Worm (Caenorhabditis elegans) whole organism, L4 larva: ENCODE measurements around the gene phdh-1.

Source experiments
- F26F4.8 ChIP-seq: fragments of 200-800 bp; sonication (Bioruptor generic); conservative IDR thresholded peaks from 2 replicates; pipeline ENCODE4 v1.3.6; 2022; ENCODE audit warnings: missing genetic modification characterization, missing compliant biosample characterization
- T26A8.4 ChIP-seq: fragments of 200-800 bp; sonication (Bioruptor generic); IDR thresholded peaks from 2 replicates; pipeline ENCODE4 v1.3.6; 2022; ENCODE audit warnings: missing genetic modification characterization, missing compliant biosample characterization
- Y105C5A.15 ChIP-seq: fragments of 200-800 bp; sonication (Bioruptor generic); IDR thresholded peaks from 2 replicates; pipeline ENCODE4 v1.3.6; 2022; ENCODE audit warnings: missing genetic modification characterization, missing compliant biosample characterization
- Y48G9A.11 ChIP-seq: fragments of 200-800 bp; sonication (Bioruptor generic); IDR thresholded peaks from 2 replicates; pipeline ENCODE4 v1.3.6; 2022; ENCODE audit warnings: missing genetic modification reagents, missing genetic modification characterization, missing compliant biosample characterization
- Y5F2A.4 ChIP-seq: fragments of 200-800 bp; sonication (Bioruptor generic); optimal IDR thresholded peaks from 2 replicates; lab custom pipeline; 2018; ENCODE audit warnings: mild to moderate bottlenecking, missing genetic modification characterization, missing compliant biosample characterization
- ZK337.2 ChIP-seq: fragments of 200-800 bp; sonication (Bioruptor generic); IDR thresholded peaks from 2 replicates; pipeline ENCODE4 v1.3.6; 2022; ENCODE audit warnings: missing genetic modification reagents, missing genetic modification characterization, missing compliant biosample characterization
- aha-1 ChIP-seq: fragments of 150-350 bp; peaks from one replicate; lab custom pipeline; 2014; ENCODE audit warnings: missing biosample characterization, missing genetic modification characterization
- attf-4 ChIP-seq: sonication (generic microtip); optimal IDR thresholded peaks from 3 replicates; lab custom pipeline; 2017; ENCODE audit warnings: missing biosample characterization, missing genetic modification characterization
- ceh-28 ChIP-seq: fragments of 150-350 bp; optimal IDR thresholded peaks from 2 replicates; lab custom pipeline; 2014; ENCODE audit warnings: missing biosample characterization, missing genetic modification reagents, missing genetic modification characterization
- ces-1 ChIP-seq: fragments of 150-350 bp; sonication (generic microtip); optimal IDR thresholded peaks from 4 replicates; lab custom pipeline; 2014; ENCODE audit warnings: missing biosample characterization, missing genetic modification reagents, missing genetic modification characterization
- ctbp-1 ChIP-seq: fragments of 200-800 bp; sonication (Bioruptor generic); IDR thresholded peaks from 2 replicates; pipeline ENCODE4 v1.3.6; 2022; ENCODE audit warnings: missing genetic modification reagents, missing genetic modification characterization, missing compliant biosample characterization
- daf-12 ChIP-seq: fragments of 150-350 bp; optimal IDR thresholded peaks from 2 replicates; lab custom pipeline; 2014; ENCODE audit warnings: missing biosample characterization, missing genetic modification reagents, missing genetic modification characterization
- duxl-1 ChIP-seq: sonication (generic microtip); optimal IDR thresholded peaks from 2 replicates; lab custom pipeline; 2016; ENCODE audit warnings: mild to moderate bottlenecking, missing genetic modification characterization, moderate library complexity, missing compliant biosample characterization; ENCODE audit not compliant: poor library complexity
- fos-1 ChIP-seq: fragments of 150-350 bp; optimal IDR thresholded peaks from 2 replicates; lab custom pipeline; 2014; ENCODE audit warnings: missing biosample characterization, missing genetic modification characterization
- gei-8 ChIP-seq: fragments of 200-800 bp; sonication (Bioruptor generic); optimal IDR thresholded peaks from 2 replicates; lab custom pipeline; 2018; ENCODE audit warnings: mild to moderate bottlenecking, missing genetic modification characterization, missing compliant biosample characterization
- hif-1 ChIP-seq, 2 experiments: sonication (generic microtip); optimal IDR thresholded peaks; 2 replicates each; lab custom pipeline; 2016 to 2017; ENCODE audit warnings: missing compliant biosample characterization in 2 of 2, missing genetic modification characterization in 2 of 2, missing genetic modification reagents in 2 of 2, missing genotype in 2 of 2, mild to moderate bottlenecking in 1 of 2
- lin-13 ChIP-seq: fragments of 150-350 bp; optimal IDR thresholded peaks from 2 replicates; lab custom pipeline; 2014; ENCODE audit warnings: missing biosample characterization, missing genetic modification reagents, missing genetic modification characterization
- lin-15B ChIP-seq: fragments of 150-350 bp; sonication (generic microtip); optimal IDR thresholded peaks from 3 replicates; lab custom pipeline; 2014; ENCODE audit warnings: missing biosample characterization, missing genetic modification characterization
- lsy-2 ChIP-seq, 2 experiments: fragments of 150-350 bp in 1 of 2; sonication (generic microtip) in 1 of 2; optimal IDR thresholded peaks; 2 replicates each; lab custom pipeline; 2014 to 2017; ENCODE audit warnings: missing biosample characterization in 2 of 2, missing genetic modification characterization in 2 of 2
- mdt-29 ChIP-seq: fragments of 200-800 bp; sonication (Bioruptor generic); IDR thresholded peaks from 2 replicates; pipeline ENCODE4 v1.3.6; 2022; ENCODE audit warnings: missing genetic modification reagents, missing genetic modification characterization, missing compliant biosample characterization
- mep-1 ChIP-seq: fragments of 150-350 bp; sonication (generic microtip); optimal IDR thresholded peaks from 3 replicates; lab custom pipeline; 2014; ENCODE audit warnings: missing biosample characterization, missing genetic modification characterization
- mes-2 ChIP-seq: sonication (generic microtip); optimal IDR thresholded peaks from 2 replicates; lab custom pipeline; 2016; ENCODE audit warnings: missing genotype, mild to moderate bottlenecking, missing genetic modification characterization, missing compliant biosample characterization; ENCODE audit not compliant: poor library complexity, severe bottlenecking
- mxl-3 ChIP-seq: fragments of 200-800 bp; sonication (Bioruptor generic); optimal IDR thresholded peaks from 2 replicates; lab custom pipeline; 2018; ENCODE audit warnings: mild to moderate bottlenecking, missing genetic modification characterization, missing compliant biosample characterization
- nhr-237 ChIP-seq: sonication (generic microtip); optimal IDR thresholded peaks from 2 replicates; lab custom pipeline; 2017; ENCODE audit warnings: missing biosample characterization, missing genetic modification characterization
- nhr-25 ChIP-seq: sonication (generic microtip); optimal IDR thresholded peaks from 2 replicates; lab custom pipeline; 2017; ENCODE audit warnings: missing genetic modification characterization, mild to moderate bottlenecking, missing compliant biosample characterization, antibody characterized with exemption, moderate library complexity, borderline replicate concordance; ENCODE audit not compliant: insufficient read depth
- nhr-41 ChIP-seq: fragments of 200-800 bp; sonication (Bioruptor generic); IDR thresholded peaks from 2 replicates; pipeline ENCODE4 v1.3.6; 2022; ENCODE audit warnings: missing genetic modification reagents, missing genetic modification characterization, missing compliant biosample characterization
- nhr-42 ChIP-seq: fragments of 200-800 bp; sonication (Bioruptor generic); IDR thresholded peaks from 2 replicates; pipeline ENCODE4 v1.3.6; 2022; ENCODE audit warnings: missing genetic modification characterization, missing compliant biosample characterization
- nhr-77 ChIP-seq: fragments of 150-350 bp; optimal IDR thresholded peaks from 2 replicates; lab custom pipeline; 2014; ENCODE audit warnings: missing biosample characterization, missing genetic modification characterization
- pha-4 ChIP-seq, 2 experiments: fragments of 150-350 bp in 1 of 2; fragments of 200-800 bp in 1 of 2; sonication (Bioruptor generic) in 1 of 2; IDR thresholded peaks in 1 of 2; optimal IDR thresholded peaks in 1 of 2; 2 replicates each; pipeline versions ENCODE4 v1.3.6 to Lab custom; 2014 to 2022; ENCODE audit warnings: missing genetic modification characterization in 2 of 2, missing genetic modification reagents in 2 of 2, missing biosample characterization in 1 of 2, missing compliant biosample characterization in 1 of 2
- php-3 ChIP-seq: fragments of 200-800 bp; sonication (Bioruptor generic); IDR thresholded peaks from 2 replicates; pipeline ENCODE4 v1.3.6; 2022; ENCODE audit warnings: missing genetic modification reagents, missing genetic modification characterization, missing compliant biosample characterization
- pqm-1 ChIP-seq: sonication (generic microtip); optimal IDR thresholded peaks from 2 replicates; lab custom pipeline; 2017; ENCODE audit warnings: missing biosample characterization, missing genetic modification characterization
- saeg-2 ChIP-seq: fragments of 200-800 bp; sonication (Bioruptor generic); IDR thresholded peaks from 2 replicates; pipeline ENCODE4 v1.3.6; 2022; ENCODE audit warnings: missing genetic modification reagents, missing genetic modification characterization, missing compliant biosample characterization
- sdz-12 ChIP-seq: fragments of 200-800 bp; sonication (Bioruptor generic); optimal IDR thresholded peaks from 2 replicates; lab custom pipeline; 2018; ENCODE audit warnings: mild to moderate bottlenecking, missing genetic modification characterization, missing compliant biosample characterization
- set-16 ChIP-seq: fragments of 200-800 bp; sonication (Bioruptor generic); IDR thresholded peaks from 2 replicates; pipeline ENCODE4 v1.3.6; 2022; ENCODE audit warnings: missing genetic modification reagents, missing genetic modification characterization, missing compliant biosample characterization
- snpc-1.2 ChIP-seq: fragments of 200-800 bp; sonication (Bioruptor generic); IDR thresholded peaks from 2 replicates; pipeline ENCODE4 v1.3.6; 2022; ENCODE audit warnings: missing genetic modification reagents, missing genetic modification characterization, missing compliant biosample characterization
- unc-62 ChIP-seq, 3 experiments: fragments of 150-350 bp in 1 of 3; sonication (generic microtip); optimal IDR thresholded peaks in 2 of 3; peaks in 1 of 3; 1 replicate in 1 of 3; 2 replicates in 2 of 3; lab custom pipeline; 2014 to 2017; ENCODE audit warnings: missing biosample characterization in 3 of 3, missing genetic modification characterization in 3 of 3, missing genetic modification reagents in 3 of 3, missing genotype in 1 of 3
- vab-7 ChIP-seq: fragments of 200-800 bp; sonication (Bioruptor generic); IDR thresholded peaks from 2 replicates; pipeline ENCODE4 v1.3.6; 2022; ENCODE audit warnings: missing genetic modification reagents, missing genetic modification characterization, missing compliant biosample characterization
- zag-1 ChIP-seq: fragments of 150-350 bp; optimal IDR thresholded peaks from 2 replicates; lab custom pipeline; 2014; ENCODE audit warnings: missing biosample characterization, missing genetic modification characterization
- zfp-2 ChIP-seq: sonication (generic microtip); optimal IDR thresholded peaks from 2 replicates; lab custom pipeline; 2016; ENCODE audit warnings: mild to moderate bottlenecking, missing genetic modification characterization, missing compliant biosample characterization
- zip-2 ChIP-seq: fragments of 150-350 bp; optimal IDR thresholded peaks from 2 replicates; lab custom pipeline; 2014; ENCODE audit warnings: missing biosample characterization, missing genetic modification characterization

The phdh-1 gene

ce11 chrII:13638576-13638975, 296 bp upstream of the phdh-1 start (continued):
- TF ChIP-seq mep-1 (tag; lab: Kevin White, UChicago) (peak; percentile 54), ceh-28 (tag; lab: Kevin White, UChicago) (peak; percentile 55), F26F4.8 (GFP tag; lab: Robert Waterston, UW) (no peak), lin-13 (GFP tag; lab: Kevin White, UChicago) (peak; percentile 16), lsy-2 (tag; optimal IDR thresholded peaks at IDR 0.05; lab: Kevin White, UChicago) (peak in 1 of 2 experiments; percentile 50), attf-4 (no peak), ces-1 (no peak), lin-15B (tag; lab: Kevin White, UChicago) (no peak), snpc-1.2 (no peak), sdz-12 (no peak), ZK337.2 (GFP tag; lab: Robert Waterston, UW) (no peak), zip-2 (no peak), nhr-237 (tag; lab: Kevin White, UChicago) (no peak), daf-12 (tag; lab: Kevin White, UChicago) (no peak), ctbp-1 (GFP tag; lab: Robert Waterston, UW) (no peak), zfp-2 (tag; lab: Kevin White, UChicago) (no peak), Y48G9A.11 (GFP tag; lab: Robert Waterston, UW) (no peak), fos-1 (no peak), pqm-1 (tag; lab: Kevin White, UChicago) (peak; percentile 2), Y5F2A.4 (no peak), mxl-3 (GFP tag; lab: Kevin White, UChicago) (peak; percentile 53), aha-1 (tag; lab: Kevin White, UChicago) (peak; percentile 100), T26A8.4 (peak; percentile 9; the same call in 1 of the 2 replicates), saeg-2 (GFP tag; lab: Robert Waterston, UW) (no peak), php-3 (GFP tag; lab: Robert Waterston, UW) (0 out of 2 replicates have a peak, but pooled peaks have one; percentile 19), vab-7 (no peak), mdt-29 (GFP tag; lab: Robert Waterston, UW) (no peak), unc-62 (GFP tag; optimal IDR thresholded peaks at IDR 0.05 in 1 of 2; lab: Kevin White, UChicago) (peak in 1 of 2 experiments; percentile 68), unc-62 (tag; optimal IDR thresholded peaks at IDR 0.05; lab: Kevin White, UChicago) (no peak), nhr-42 (GFP tag; lab: Robert Waterston, UW) (peak; percentile 76), gei-8 (no peak)

DNA sequence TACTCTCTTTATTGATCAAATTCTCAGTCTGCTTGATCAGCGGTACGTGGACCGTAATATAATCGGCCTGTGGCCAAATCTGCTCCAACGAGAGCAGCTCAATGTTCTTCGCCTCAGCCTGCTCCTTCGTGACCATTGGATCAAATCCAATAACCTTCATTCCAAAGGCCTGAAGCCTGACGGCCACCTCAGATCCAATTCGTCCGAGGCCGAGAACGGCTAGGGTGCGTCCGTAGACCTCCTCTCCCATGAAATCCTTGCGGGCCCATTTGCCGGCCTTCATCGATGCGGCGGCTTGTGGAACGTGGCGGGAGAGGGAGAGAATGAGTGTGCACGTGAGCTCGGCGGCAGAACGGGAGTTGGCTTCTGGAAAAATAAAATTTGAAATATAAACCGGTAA, 816 bp downstream of the phdh-1 start:
- TF ChIP-seq set-16 (GFP tag; lab: Robert Waterston, UW): peak; percentile 79
- TF ChIP-seq pha-4 (GFP tag; IDR thresholded peaks at IDR 0.05; lab: Robert Waterston, UW): no peak
- TF ChIP-seq pha-4 (tag; optimal IDR thresholded peaks at IDR 0.05; lab: Kevin White, UChicago): no peak

DNA sequence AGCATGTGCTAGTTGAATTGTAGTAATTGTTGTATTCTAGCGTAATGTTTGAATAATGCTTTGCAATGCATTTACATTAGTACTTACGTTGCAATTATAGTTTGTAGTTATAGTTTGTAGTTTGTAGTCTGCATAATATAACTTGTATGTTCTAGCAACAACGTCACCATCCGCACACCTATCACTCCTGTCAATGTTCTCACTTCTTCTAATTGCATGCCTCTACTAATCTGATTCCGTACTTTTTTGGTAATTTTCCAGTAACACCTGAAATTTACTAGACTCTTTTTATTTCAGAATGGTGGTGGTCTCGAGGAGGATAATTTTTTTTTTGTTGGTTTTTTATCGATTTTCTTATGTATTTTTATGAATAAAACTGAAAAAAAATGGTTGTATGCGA, 1.7 kb downstream of the phdh-1 start:
- TF ChIP-seq unc-62 (GFP tag; optimal IDR thresholded peaks at IDR 0.05 in 1 of 2; lab: Kevin White, UChicago) (peak in 1 of 2 experiments; percentile 75), unc-62 (tag; optimal IDR thresholded peaks at IDR 0.05; lab: Kevin White, UChicago) (no peak), nhr-25 (peak; percentile 10), mep-1 (tag; lab: Kevin White, UChicago) (peak; percentile 18), nhr-41 (GFP tag; lab: Robert Waterston, UW) (0 out of 2 replicates have a peak, but pooled peaks have one; percentile 22), nhr-42 (GFP tag; lab: Robert Waterston, UW) (peak; percentile 43; the same call in 1 of the 2 replicates), mes-2 (peak; percentile 0), mdt-29 (GFP tag; lab: Robert Waterston, UW) (0 out of 2 replicates have a peak, but pooled peaks have one; percentile 5), zag-1 (no peak), nhr-77 (tag; lab: Kevin White, UChicago) (peak; percentile 11), lsy-2 (tag; optimal IDR thresholded peaks at IDR 0.05; lab: Kevin White, UChicago) (peak in 1 of 2 experiments; percentile 31), duxl-1 (tag; lab: Kevin White, UChicago) (peak; percentile 75), hif-1 (tag; optimal IDR thresholded peaks at IDR 0.05; lab: Kevin White, UChicago) (no peak), Y105C5A.15 (no peak)
- TF ChIP-seq, all 104 proteins: peak for 10
